Fruit fly (Drosophila melanogaster) whole organism, embryonic: Measurements from ENCODE around the gene CG7430.
A peak's percentile ranks its signal among the peaks of the same experiment; 100 is the strongest.

Source experiments
- Ada2b ChIP-seq: fragments of 200-800 bp; sonication (Bioruptor generic); IDR thresholded peaks from 2 replicates; pipeline ENCODE4 v1.3.6; 2022; ENCODE audit warnings: missing biosample characterization, missing genetic modification characterization
- Bgb ChIP-seq: fragments of 200-800 bp; sonication (Bioruptor generic); IDR thresholded peaks from 2 replicates; pipeline ENCODE4 v1.3.6; 2022; ENCODE audit warnings: missing biosample characterization, missing genetic modification characterization; ENCODE audit not compliant: partially characterized antibody
- CG10366 ChIP-seq: fragments of 200-800 bp; sonication (Bioruptor generic); IDR thresholded peaks from 2 replicates; pipeline ENCODE4 v1.3.6; 2022; ENCODE audit warnings: missing biosample characterization, missing genetic modification characterization
- CG10959 ChIP-seq: fragments of 200-800 bp; sonication (Bioruptor generic); IDR thresholded peaks from 2 replicates; pipeline ENCODE4 v1.3.6; 2022; ENCODE audit warnings: missing biosample characterization, missing genetic modification characterization
- CG11723 ChIP-seq: fragments of 200-800 bp; sonication (Bioruptor generic); optimal IDR thresholded peaks from 2 replicates; lab custom pipeline; 2017; ENCODE audit warnings: missing biosample characterization, mild to moderate bottlenecking, missing genetic modification characterization
- CG13287 ChIP-seq: fragments of 200-800 bp; sonication (Bioruptor generic); IDR thresholded peaks from 2 replicates; pipeline ENCODE4 v1.3.6; 2022; ENCODE audit warnings: missing biosample characterization, missing genetic modification characterization; ENCODE audit not compliant: partially characterized antibody
- CG13296 ChIP-seq: fragments of 200-800 bp; sonication (Bioruptor generic); optimal IDR thresholded peaks from 3 replicates; lab custom pipeline; 2018; ENCODE audit warnings: missing biosample characterization, mild to moderate bottlenecking, missing genetic modification characterization
- CG16813 ChIP-seq: fragments of 200-800 bp; sonication (Bioruptor generic); IDR thresholded peaks from 3 replicates; pipeline ENCODE4 v1.3.6; 2022; ENCODE audit warnings: missing biosample characterization, missing genetic modification characterization; ENCODE audit not compliant: partially characterized antibody
- CG16815 ChIP-seq: fragments of 200-800 bp; sonication (Bioruptor generic); optimal IDR thresholded peaks from 3 replicates; lab custom pipeline; 2017; ENCODE audit warnings: missing biosample characterization, mild to moderate bottlenecking, missing genetic modification characterization
- CG17328 ChIP-seq: fragments of 200-800 bp; sonication (Bioruptor generic); IDR thresholded peaks from 2 replicates; pipeline ENCODE4 v1.3.6; 2022; ENCODE audit warnings: missing biosample characterization, missing genetic modification characterization
- CG2116 ChIP-seq: fragments of 200-800 bp; sonication (Bioruptor generic); optimal IDR thresholded peaks from 3 replicates; lab custom pipeline; 2018; ENCODE audit warnings: missing biosample characterization, mild to moderate bottlenecking, missing genetic modification characterization
- CG3065 ChIP-seq: fragments of 200-800 bp; sonication (Bioruptor generic); optimal IDR thresholded peaks from 2 replicates; lab custom pipeline; 2016; ENCODE audit warnings: missing biosample characterization, missing genetic modification characterization
- CG32532 ChIP-seq: fragments of 200-800 bp; sonication (Bioruptor generic); IDR thresholded peaks from 2 replicates; pipeline ENCODE4 v1.3.6; 2022; ENCODE audit warnings: missing biosample characterization, missing genetic modification characterization
- CG34376 ChIP-seq: fragments of 200-800 bp; sonication (Bioruptor generic); optimal IDR thresholded peaks from 2 replicates; lab custom pipeline; 2018; ENCODE audit warnings: missing biosample characterization, mild to moderate bottlenecking, missing genetic modification characterization
- CG6683 ChIP-seq: fragments of 200-800 bp; sonication (Bioruptor generic); optimal IDR thresholded peaks from 2 replicates; lab custom pipeline; 2017; ENCODE audit warnings: missing biosample characterization, mild to moderate bottlenecking, missing genetic modification characterization, missing genetic modification reagents
- CG8089 ChIP-seq: fragments of 200-800 bp; sonication (Bioruptor generic); optimal IDR thresholded peaks from 3 replicates; lab custom pipeline; 2016; ENCODE audit warnings: missing biosample characterization, missing genetic modification characterization
- Dad ChIP-seq: fragments of 200-800 bp; sonication (Bioruptor generic); optimal IDR thresholded peaks from 3 replicates; lab custom pipeline; 2016; ENCODE audit warnings: missing biosample characterization, missing genetic modification characterization
- Dref ChIP-seq: fragments of 200-800 bp; sonication (Bioruptor generic); IDR thresholded peaks from 2 replicates; pipeline ENCODE4 v1.3.6; 2022; ENCODE audit warnings: missing biosample characterization, missing genetic modification characterization
- Elba2 ChIP-seq: fragments of 200-800 bp; sonication (Bioruptor generic); optimal IDR thresholded peaks from 3 replicates; lab custom pipeline; 2016; ENCODE audit warnings: missing biosample characterization, missing genetic modification characterization
- Ets65A ChIP-seq: fragments of 200-800 bp; sonication (Bioruptor generic); peaks from one replicate; lab custom pipeline; 2016; ENCODE audit warnings: missing biosample characterization, missing genetic modification characterization
- Hand ChIP-seq: fragments of 200-800 bp; sonication (Bioruptor generic); optimal IDR thresholded peaks from 2 replicates; lab custom pipeline; 2017; ENCODE audit warnings: mild to moderate bottlenecking, missing biosample characterization, missing genetic modification reagents, missing genetic modification characterization
- Lpt ChIP-seq: fragments of >200 bp; optimal IDR thresholded peaks from 2 replicates; lab custom pipeline; 2018; ENCODE audit warnings: missing biosample characterization, missing genetic modification characterization
- Oli ChIP-seq: fragments of 200-800 bp; sonication (Bioruptor generic); optimal IDR thresholded peaks from 2 replicates; lab custom pipeline; 2018; ENCODE audit warnings: missing biosample characterization, mild to moderate bottlenecking, missing genetic modification characterization, moderate library complexity
- Ptx1 ChIP-seq: fragments of 200-800 bp; sonication (Bioruptor generic); IDR thresholded peaks from 2 replicates; pipeline ENCODE4 v1.3.6; 2022; ENCODE audit warnings: missing biosample characterization, missing genetic modification characterization
- Sox102F ChIP-seq: fragments of 200-800 bp; sonication (Bioruptor generic); optimal IDR thresholded peaks from 2 replicates; lab custom pipeline; 2018; ENCODE audit warnings: missing biosample characterization, mild to moderate bottlenecking, missing genetic modification characterization, moderate library complexity
- Ssrp ChIP-seq: fragments of 200-800 bp; sonication (Bioruptor generic); optimal IDR thresholded peaks from 2 replicates; lab custom pipeline; 2018; ENCODE audit warnings: missing biosample characterization, mild to moderate bottlenecking, missing genetic modification characterization, moderate library complexity
- ara ChIP-seq: fragments of 200-800 bp; sonication (Bioruptor generic); IDR thresholded peaks from 2 replicates; pipeline ENCODE4 v1.3.6; 2022; ENCODE audit warnings: missing biosample characterization, missing genetic modification characterization
- bcd ChIP-seq: fragments of 200-800 bp; sonication (Bioruptor generic); optimal IDR thresholded peaks from 2 replicates; lab custom pipeline; 2017; ENCODE audit warnings: missing biosample characterization, mild to moderate bottlenecking, missing genetic modification characterization
- bsh ChIP-seq, 2 experiments: fragments of 200-800 bp; sonication (Bioruptor generic); optimal IDR thresholded peaks; 2 replicates each; lab custom pipeline; 2017 to 2018; ENCODE audit warnings: mild to moderate bottlenecking in 2 of 2, missing biosample characterization in 2 of 2, missing genetic modification characterization in 2 of 2, moderate library complexity in 1 of 2
- dmrt99B ChIP-seq: fragments of 200-800 bp; sonication (Bioruptor generic); optimal IDR thresholded peaks from 2 replicates; lab custom pipeline; 2018; ENCODE audit warnings: missing biosample characterization, mild to moderate bottlenecking, missing genetic modification characterization, moderate library complexity
- dpn ChIP-seq, 2 experiments: fragments of 200-800 bp; sonication (Bioruptor generic); optimal IDR thresholded peaks; 3 replicates each; lab custom pipeline; 2016; ENCODE audit warnings: missing biosample characterization in 2 of 2, missing genetic modification characterization in 2 of 2
- emc ChIP-seq: fragments of 200-800 bp; sonication (Bioruptor generic); optimal IDR thresholded peaks from 2 replicates; lab custom pipeline; 2016; ENCODE audit warnings: missing biosample characterization, missing genetic modification characterization
- fd64A ChIP-seq: fragments of 200-800 bp; sonication (Bioruptor generic); optimal IDR thresholded peaks from 3 replicates; lab custom pipeline; 2018; ENCODE audit warnings: missing biosample characterization, mild to moderate bottlenecking, missing genetic modification characterization
- gem ChIP-seq: fragments of 200-800 bp; sonication (Bioruptor generic); optimal IDR thresholded peaks from 2 replicates; lab custom pipeline; 2019; ENCODE audit warnings: missing biosample characterization, mild to moderate bottlenecking, missing genetic modification characterization, moderate library complexity
- gro ChIP-seq: fragments of 200-800 bp; sonication (Bioruptor generic); optimal IDR thresholded peaks from 2 replicates; lab custom pipeline; 2016; ENCODE audit warnings: missing biosample characterization, missing genetic modification characterization
- gt ChIP-seq: fragments of 200-800 bp; sonication (Bioruptor generic); IDR thresholded peaks from 2 replicates; pipeline ENCODE4 v1.3.6; 2022; ENCODE audit warnings: missing biosample characterization, missing genetic modification characterization
- her ChIP-seq: fragments of 200-800 bp; sonication (Bioruptor generic); optimal IDR thresholded peaks from 2 replicates; lab custom pipeline; 2016; ENCODE audit warnings: missing biosample characterization, missing genetic modification characterization
- hkb ChIP-seq, 2 experiments: fragments of 200-800 bp in 1 of 2; fragments of >200 bp in 1 of 2; sonication (Bioruptor generic) in 1 of 2; IDR thresholded peaks in 1 of 2; optimal IDR thresholded peaks in 1 of 2; 2 replicates each; pipeline versions ENCODE4 v1.3.6 to Lab custom; 2017 to 2022; ENCODE audit warnings: missing biosample characterization in 1 of 2, missing genetic modification characterization in 1 of 2
- jing ChIP-seq: fragments of 200-800 bp; sonication (Bioruptor generic); optimal IDR thresholded peaks from 2 replicates; lab custom pipeline; 2018; ENCODE audit warnings: missing biosample characterization, mild to moderate bottlenecking, missing genetic modification characterization
- peb ChIP-seq: fragments of 200-800 bp; sonication (Bioruptor generic); IDR thresholded peaks from 2 replicates; pipeline ENCODE4 v1.3.6; 2022; ENCODE audit warnings: missing biosample characterization, missing genetic modification characterization
- psq ChIP-seq: fragments of 200-800 bp; sonication (Bioruptor generic); optimal IDR thresholded peaks from 2 replicates; lab custom pipeline; 2017; ENCODE audit warnings: missing biosample characterization, missing genetic modification characterization
- scrt ChIP-seq: fragments of 200-800 bp; sonication (Bioruptor generic); optimal IDR thresholded peaks from 2 replicates; lab custom pipeline; 2018; ENCODE audit warnings: missing biosample characterization, mild to moderate bottlenecking, missing genetic modification characterization, moderate library complexity
- sim ChIP-seq: fragments of 200-800 bp; sonication (Bioruptor generic); IDR thresholded peaks from 2 replicates; pipeline ENCODE4 v1.3.6; 2022; ENCODE audit warnings: missing biosample characterization, missing genetic modification characterization
- sqz ChIP-seq: fragments of 200-800 bp; sonication (Bioruptor generic); optimal IDR thresholded peaks from 3 replicates; lab custom pipeline; 2018; ENCODE audit warnings: missing biosample characterization, mild to moderate bottlenecking, missing genetic modification characterization
- tna ChIP-seq: fragments of 200-800 bp; sonication (Bioruptor generic); IDR thresholded peaks from 2 replicates; pipeline ENCODE4 v1.3.6; 2022; ENCODE audit warnings: missing biosample characterization, missing genetic modification characterization; ENCODE audit not compliant: partially characterized antibody
- vnd ChIP-seq: fragments of 200-800 bp; sonication (Bioruptor generic); IDR thresholded peaks from 3 replicates; pipeline ENCODE4 v1.3.6; 2022; ENCODE audit warnings: missing biosample characterization, missing genetic modification characterization; ENCODE audit not compliant: partially characterized antibody
- yki ChIP-seq: fragments of >200 bp; optimal IDR thresholded peaks from 3 replicates; lab custom pipeline; 2018

CG7430 gene

dm6 chr3L:17841085-17841606 lies 5.6 kb upstream of the CG7430 start, which contains the start of gene CG5577 (continued):
- TF ChIP-seq CG13287 (GFP tag; lab: Robert Waterston, UW): peak; percentile 90
- TF ChIP-seq Ada2b (GFP tag; lab: Robert Waterston, UW): peak; percentile 25; the same call in 1 of the 2 replicates
- peak; percentile 12 for TF ChIP-seq her

- TF ChIP-seq Dad (GFP tag; lab: Kevin White, UChicago): no peak
- TF ChIP-seq Hand (GFP tag; lab: Kevin White, UChicago): no peak
- TF ChIP-seq fd64A (GFP tag; lab: Kevin White, UChicago): no peak
- TF ChIP-seq Ptx1: no peak
- no peak for TF ChIP-seq gro (GFP tag; lab: Kevin White, UChicago)
- no peak for TF ChIP-seq Lpt (GFP tag; lab: Kevin White, UChicago)
- peak; percentile 2 for TF ChIP-seq Oli (tag; lab: Kevin White, UChicago)
- no peak for TF ChIP-seq peb (GFP tag; lab: Robert Waterston, UW)
- TF ChIP-seq CG34376 (GFP tag; lab: Kevin White, UChicago): peak; percentile 47
- no peak for TF ChIP-seq CG10959 (GFP tag; lab: Robert Waterston, UW)
- TF ChIP-seq CG6683 (GFP tag; lab: Kevin White, UChicago): no peak
- no peak for TF ChIP-seq Elba2
- TF ChIP-seq gt (GFP tag; lab: Robert Waterston, UW): no peak
- TF ChIP-seq Dref (GFP tag; lab: Robert Waterston, UW): no peak
- TF ChIP-seq CG2116 (GFP tag; lab: Kevin White, UChicago): peak; percentile 2
- no peak for TF ChIP-seq CG10366 (GFP tag; lab: Robert Waterston, UW)
- TF ChIP-seq Bgb (GFP tag; lab: Robert Waterston, UW): no peak
- no peak for TF ChIP-seq yki
- TF ChIP-seq emc (GFP tag; lab: Kevin White, UChicago): no peak
- no peak for TF ChIP-seq sim (GFP tag; lab: Robert Waterston, UW)
- TF ChIP-seq CG11723 (GFP tag; lab: Kevin White, UChicago): no peak
- peak in 1 of 2 experiments; percentile 21 for TF ChIP-seq dpn (GFP tag; optimal IDR thresholded peaks at IDR 0.05; lab: Kevin White, UChicago)
- TF ChIP-seq tna (GFP tag; lab: Robert Waterston, UW): no peak
- no peak for TF ChIP-seq vnd (GFP tag; lab: Robert Waterston, UW)
- no peak for TF ChIP-seq dmrt99B (tag; lab: Kevin White, UChicago)
- no peak for TF ChIP-seq CG16813 (GFP tag; lab: Robert Waterston, UW)
- TF ChIP-seq jing (GFP tag; lab: Kevin White, UChicago): no peak
- TF ChIP-seq Ets65A (GFP tag; lab: Kevin White, UChicago): no peak
- no peak for TF ChIP-seq Ssrp (tag; lab: Kevin White, UChicago)
- TF ChIP-seq bsh (GFP tag; optimal IDR thresholded peaks at IDR 0.05; lab: Kevin White, UChicago): peak in 1 of 2 experiments; percentile 23
- TF ChIP-seq ara (GFP tag; lab: Robert Waterston, UW): no peak
- no peak for TF ChIP-seq CG16815 (GFP tag; lab: Kevin White, UChicago)
- TF ChIP-seq CG13296 (GFP tag; lab: Kevin White, UChicago): no peak
- TF ChIP-seq gem (tag; lab: Kevin White, UChicago): peak; percentile 23
- TF ChIP-seq CG17328: no peak
- peak; percentile 34; the same call in 1 of the 2 replicates for TF ChIP-seq CG32532 (GFP tag; lab: Robert Waterston, UW)
- TF ChIP-seq Sox102F (GFP tag; lab: Kevin White, UChicago): no peak
- TF ChIP-seq her: no peak
- TF ChIP-seq scrt: peak; percentile 85
- TF ChIP-seq sqz (GFP tag; lab: Kevin White, UChicago): no peak
- no peak for TF ChIP-seq CG8089 (GFP tag; lab: Kevin White, UChicago)
- peak; percentile 2 for TF ChIP-seq bcd (GFP tag; lab: Kevin White, UChicago)
- TF ChIP-seq hkb (optimal IDR thresholded peaks at IDR 0.05; lab: Kevin White, UChicago): no peak
- no peak for TF ChIP-seq hkb (GFP tag; IDR thresholded peaks at IDR 0.05; lab: Robert Waterston, UW)
- no peak for TF ChIP-seq psq (GFP tag; lab: Kevin White, UChicago)
- no peak for TF ChIP-seq CG3065 (GFP tag; lab: Kevin White, UChicago)
Measured at dm6 chr3L:17842892-17843703, 3.6 kb upstream of the CG7430 start, which contains the start of gene CG5567. Gene CG5567 (minus strand): TSS chr3L:17843544.
